Fruit fly (Drosophila melanogaster): ENCODE measurements around the gene Ip259.

Ip259 gene

dm6 chr2L:10435606-10436160 lies 27.5 kb downstream of the Ip259 start, which contains the start of the genes TBC1D16 and holn1 (continued):
- TF ChIP-seq dmrt99B (tag; optimal IDR thresholded peaks at IDR 0.05) = no peak
- TF ChIP-seq CG15479 (GFP tag; optimal IDR thresholded peaks at IDR 0.05) = no peak
- TF ChIP-seq btn (GFP tag; optimal IDR thresholded peaks at IDR 0.05) = no peak
- no peak for TF ChIP-seq CG31388 (GFP tag; optimal IDR thresholded peaks at IDR 0.05)
- TF ChIP-seq CG4617 (GFP tag; optimal IDR thresholded peaks at IDR 0.05; ENCODE audit: borderline replicate concordance) = no peak
- no peak for TF ChIP-seq CG13775 (GFP tag; optimal IDR thresholded peaks at IDR 0.05)
- no peak for TF ChIP-seq ap (GFP tag; IDR thresholded peaks at IDR 0.05)
- TF ChIP-seq sqz (GFP tag; optimal IDR thresholded peaks at IDR 0.05) = no peak
- TF ChIP-seq BEAF-32 (GFP tag; optimal IDR thresholded peaks at IDR 0.05) = peak; percentile 60
- TF ChIP-seq Doc2 (GFP tag; IDR thresholded peaks at IDR 0.05) = no peak
- no peak for TF ChIP-seq CG3847 (GFP tag; IDR thresholded peaks at IDR 0.05)
- no peak for TF ChIP-seq Trl (optimal IDR thresholded peaks at IDR 0.05)
- TF ChIP-seq Trl (GFP tag; optimal IDR thresholded peaks at IDR 0.05) = no peak
- peak; percentile 13 for TF ChIP-seq CG13424 (tag; optimal IDR thresholded peaks at IDR 0.05)
- no peak for TF ChIP-seq gcm (GFP tag; optimal IDR thresholded peaks at IDR 0.05)
- TF ChIP-seq CG2199 (GFP tag; IDR thresholded peaks at IDR 0.05) = no peak
- no peak for TF ChIP-seq Hsf (GFP tag; optimal IDR thresholded peaks at IDR 0.05)
- TF ChIP-seq ham (GFP tag; IDR thresholded peaks at IDR 0.05) = no peak
- peak; percentile 23 for TF ChIP-seq PHDP (tag; optimal IDR thresholded peaks at IDR 0.05)
- TF ChIP-seq ttk (GFP tag; IDR thresholded peaks at IDR 0.05) = no peak
- peak; percentile 30; the same call in 1 of the 2 replicates for TF ChIP-seq bbx (GFP tag; IDR thresholded peaks at IDR 0.05; ENCODE audit: partially characterized antibody)
- peak; percentile 21 for TF ChIP-seq Dp (GFP tag; optimal IDR thresholded peaks at IDR 0.05)
- TF ChIP-seq CG10274 (GFP tag; optimal IDR thresholded peaks at IDR 0.05) = no peak
- 0 out of 2 replicates have a peak, but pooled peaks have one; percentile 18 for TF ChIP-seq E2f2 (GFP tag; IDR thresholded peaks at IDR 0.05)
- TF ChIP-seq CG17359 (tag; optimal IDR thresholded peaks at IDR 0.05) = no peak
- no peak for TF ChIP-seq Antp (GFP tag; optimal IDR thresholded peaks at IDR 0.05)
- TF ChIP-seq CG32767 (GFP tag; IDR thresholded peaks at IDR 0.05) = no peak
- peak; percentile 1 for TF ChIP-seq CG10267 (tag; optimal IDR thresholded peaks at IDR 0.05)
- no peak for TF ChIP-seq ATbp (GFP tag; optimal IDR thresholded peaks at IDR 0.05)
- no peak for TF ChIP-seq gfzf (GFP tag; optimal IDR thresholded peaks at IDR 0.05)
- no peak for TF ChIP-seq CG7556 (GFP tag; optimal IDR thresholded peaks at IDR 0.05)
- TF ChIP-seq CG14441 (GFP tag; IDR thresholded peaks at IDR 0.05) = no peak
- TF ChIP-seq CG30020 (tag; optimal IDR thresholded peaks at IDR 0.05) = peak; percentile 94
- no peak for TF ChIP-seq psq (GFP tag; optimal IDR thresholded peaks at IDR 0.05)
- TF ChIP-seq CG14050 (GFP tag; IDR thresholded peaks at IDR 0.05) = no peak
- no peak for TF ChIP-seq chif (GFP tag; optimal IDR thresholded peaks at IDR 0.05)
- no peak for TF ChIP-seq CG9609 (GFP tag; optimal IDR thresholded peaks at IDR 0.05)
- peak; percentile 12 for TF ChIP-seq CG17829 (tag; optimal IDR thresholded peaks at IDR 0.05)
- no peak for TF ChIP-seq NfI (GFP tag; optimal IDR thresholded peaks at IDR 0.05)
- TF ChIP-seq Dek (tag; optimal IDR thresholded peaks at IDR 0.05) = no peak
- peak; percentile 55; the same call in 1 of the 2 replicates for TF ChIP-seq amos (GFP tag; IDR thresholded peaks at IDR 0.05; ENCODE audit: partially characterized antibody)
- TF ChIP-seq Camta (GFP tag; optimal IDR thresholded peaks at IDR 0.05) = no peak
- TF ChIP-seq da (GFP tag; optimal IDR thresholded peaks at IDR 0.05) = no peak
- TF ChIP-seq ewg (GFP tag; optimal IDR thresholded peaks at IDR 0.05) = peak; percentile 85
- TF ChIP-seq ssp (GFP tag; IDR thresholded peaks at IDR 0.05) = no peak
- peak; percentile 35 for TF ChIP-seq trem (tag; optimal IDR thresholded peaks at IDR 0.05)
- TF ChIP-seq hkb (optimal IDR thresholded peaks at IDR 0.05) = no peak
- no peak for TF ChIP-seq hkb (GFP tag; IDR thresholded peaks at IDR 0.05)
- TF ChIP-seq Dref (GFP tag; IDR thresholded peaks at IDR 0.05) = peak; percentile 54
- no peak for TF ChIP-seq tin (GFP tag; optimal IDR thresholded peaks at IDR 0.05)
- no peak for TF ChIP-seq HLH54F (GFP tag; optimal IDR thresholded peaks at IDR 0.05)
- no peak for TF ChIP-seq salm (tag; optimal IDR thresholded peaks at IDR 0.05)
